Worm (Caenorhabditis elegans) whole organism, L3 larva: ENCODE data around the gene Y54F10BM.23.

Experiments
- R02D3.7 ChIP-seq: fragments of 150-350 bp; optimal IDR thresholded peaks from 2 replicates; lab custom pipeline; 2014; ENCODE audit warnings: missing biosample characterization, missing genetic modification characterization
- aly-2 ChIP-seq: fragments of 150-350 bp; optimal IDR thresholded peaks from 2 replicates; lab custom pipeline; 2014; ENCODE audit warnings: missing biosample characterization, missing genetic modification characterization
- ama-1 ChIP-seq: fragments of 150-350 bp; optimal IDR thresholded peaks from 2 replicates; lab custom pipeline; 2018
- ceh-16 ChIP-seq: sonication (generic microtip); optimal IDR thresholded peaks from 2 replicates; lab custom pipeline; 2017; ENCODE audit warnings: missing biosample characterization, missing genetic modification characterization
- ceh-28 ChIP-seq: fragments of 150-350 bp; optimal IDR thresholded peaks from 2 replicates; lab custom pipeline; 2014; ENCODE audit warnings: missing biosample characterization, missing genetic modification reagents, missing genetic modification characterization
- ceh-82 ChIP-seq: fragments of 150-350 bp; optimal IDR thresholded peaks from 2 replicates; lab custom pipeline; 2014; ENCODE audit warnings: missing biosample characterization, missing genetic modification characterization
- ceh-9 ChIP-seq: sonication (generic microtip); optimal IDR thresholded peaks from 2 replicates; lab custom pipeline; 2018; ENCODE audit warnings: missing biosample characterization, missing genetic modification characterization
- daf-12 ChIP-seq: fragments of 150-350 bp; optimal IDR thresholded peaks from 2 replicates; lab custom pipeline; 2014; ENCODE audit warnings: missing biosample characterization, missing genetic modification reagents, missing genetic modification characterization
- egl-5 ChIP-seq: fragments of 150-350 bp; optimal IDR thresholded peaks from 2 replicates; lab custom pipeline; 2017; ENCODE audit warnings: missing biosample characterization, missing genetic modification reagents, missing genetic modification characterization, inconsistent platforms
- elt-1 ChIP-seq: fragments of 150-350 bp; optimal IDR thresholded peaks from 2 replicates; lab custom pipeline; 2014; ENCODE audit warnings: missing biosample characterization, missing genetic modification characterization
- elt-2 ChIP-seq: sonication (generic microtip); optimal IDR thresholded peaks from 2 replicates; lab custom pipeline; 2016; ENCODE audit warnings: missing genetic modification reagents, mild to moderate bottlenecking, missing genetic modification characterization, missing compliant biosample characterization
- eor-1 ChIP-seq, 2 experiments: fragments of 150-350 bp; optimal IDR thresholded peaks; 2 replicates each; lab custom pipeline; 2014 to 2018; ENCODE audit warnings: missing biosample characterization in 2 of 2, missing genetic modification characterization in 2 of 2
- fkh-10 ChIP-seq: sonication (generic microtip); optimal IDR thresholded peaks from 2 replicates; lab custom pipeline; 2017; ENCODE audit warnings: missing biosample characterization, missing genetic modification reagents, missing genetic modification characterization
- fkh-2 ChIP-seq: fragments of 150-350 bp; optimal IDR thresholded peaks from 2 replicates; lab custom pipeline; 2014; ENCODE audit warnings: missing biosample characterization, missing genetic modification reagents, missing genetic modification characterization
- fos-1 ChIP-seq: fragments of 150-350 bp; optimal IDR thresholded peaks from 2 replicates; lab custom pipeline; 2014; ENCODE audit warnings: missing biosample characterization, missing genetic modification characterization
- hmg-11 ChIP-seq: sonication (generic microtip); optimal IDR thresholded peaks from 2 replicates; lab custom pipeline; 2016; ENCODE audit warnings: missing genetic modification characterization, missing compliant biosample characterization
- lin-15B ChIP-seq: fragments of 150-350 bp; optimal IDR thresholded peaks from 2 replicates; lab custom pipeline; 2014; ENCODE audit warnings: missing biosample characterization, missing genetic modification characterization
- lsy-12 ChIP-seq: sonication (generic microtip); optimal IDR thresholded peaks from 2 replicates; lab custom pipeline; 2016; ENCODE audit warnings: mild to moderate bottlenecking, missing genetic modification characterization, missing compliant biosample characterization
- mdl-1 ChIP-seq: fragments of 150-350 bp; optimal IDR thresholded peaks from 2 replicates; lab custom pipeline; 2014; ENCODE audit warnings: missing biosample characterization, missing genetic modification characterization
- nfya-1 ChIP-seq: sonication (generic microtip); optimal IDR thresholded peaks from 2 replicates; lab custom pipeline; 2017; ENCODE audit warnings: missing genetic modification characterization, mild to moderate bottlenecking, missing compliant biosample characterization, antibody characterized with exemption, moderate library complexity; ENCODE audit not compliant: insufficient read depth
- nhr-12 ChIP-seq: fragments of 150-350 bp; optimal IDR thresholded peaks from 2 replicates; lab custom pipeline; 2014; ENCODE audit warnings: missing biosample characterization, missing genetic modification characterization
- nhr-237 ChIP-seq: fragments of 150-350 bp; optimal IDR thresholded peaks from 2 replicates; lab custom pipeline; 2014; ENCODE audit warnings: missing biosample characterization, missing genetic modification characterization
- nhr-25 ChIP-seq: sonication (generic microtip); optimal IDR thresholded peaks from 2 replicates; lab custom pipeline; 2017; ENCODE audit warnings: missing biosample characterization, missing genetic modification characterization
- nhr-28 ChIP-seq: fragments of 150-350 bp; optimal IDR thresholded peaks from 2 replicates; lab custom pipeline; 2014; ENCODE audit warnings: missing biosample characterization, missing genetic modification characterization
- nhr-43 ChIP-seq: sonication (generic microtip); optimal IDR thresholded peaks from 2 replicates; lab custom pipeline; 2016; ENCODE audit warnings: mild to moderate bottlenecking, missing genetic modification characterization, missing compliant biosample characterization; ENCODE audit not compliant: poor library complexity, severe bottlenecking
- nhr-67 ChIP-seq: fragments of 150-350 bp; optimal IDR thresholded peaks from 2 replicates; lab custom pipeline; 2014; ENCODE audit warnings: missing biosample characterization, missing genetic modification characterization
- nhr-76 ChIP-seq: fragments of 150-350 bp; sonication (generic microtip); optimal IDR thresholded peaks from 5 replicates; lab custom pipeline; 2014; ENCODE audit warnings: missing biosample characterization, missing genetic modification characterization
- nhr-77 ChIP-seq: fragments of 150-350 bp; optimal IDR thresholded peaks from 2 replicates; lab custom pipeline; 2014; ENCODE audit warnings: missing biosample characterization, missing genetic modification characterization
- sea-2 ChIP-seq: fragments of 150-350 bp; sonication (generic microtip); optimal IDR thresholded peaks from 4 replicates; lab custom pipeline; 2014; ENCODE audit warnings: missing biosample characterization, missing genetic modification reagents, missing genetic modification characterization
- tbx-2 ChIP-seq: sonication (generic microtip); optimal IDR thresholded peaks from 2 replicates; lab custom pipeline; 2016; ENCODE audit warnings: mild to moderate bottlenecking, missing genetic modification characterization, missing compliant biosample characterization
- unc-62 ChIP-seq: fragments of 150-350 bp; sonication (generic microtip); optimal IDR thresholded peaks from 4 replicates; lab custom pipeline; 2014; ENCODE audit warnings: missing biosample characterization, missing genetic modification reagents, missing genetic modification characterization
- ztf-4 ChIP-seq: fragments of 150-350 bp; optimal IDR thresholded peaks from 2 replicates; lab custom pipeline; 2014; ENCODE audit warnings: missing biosample characterization, missing genetic modification characterization

Y54F10BM.23 gene

ce11 chrIII:2283341-2283847 is 4.0 kb upstream of the Y54F10BM.23 start:
- TF ChIP-seq nhr-12 (tag; lab: Kevin White, UChicago) (no peak), ceh-28 (tag; lab: Kevin White, UChicago) (peak; percentile 97), nhr-67 (no peak)

- TF ChIP-seq lin-15B (tag; lab: Kevin White, UChicago): no peak
- TF ChIP-seq ceh-28 (tag; lab: Kevin White, UChicago): peak; percentile 98
- TF ChIP-seq mdl-1 (tag; lab: Kevin White, UChicago): no peak
These were observed 2.9 kb upstream of the Y54F10BM.23 start, which contains the start of gene Y54F10BM.3 for ce11 chrIII:2281975-2282957. Gene Y54F10BM.3 (plus strand): TSS chrIII:2282025.

ce11 chrIII:2280569-2280968 is 1.2 kb upstream of the Y54F10BM.23 start, which contains the start of gene Y54F10BM.22:
Gene Y54F10BM.22 (plus strand): TSS chrIII:2280899.
- TF ChIP-seq nhr-25: no peak
- no peak for TF ChIP-seq egl-5 (tag; lab: Kevin White, UChicago)
- TF ChIP-seq ceh-82 (tag; lab: Kevin White, UChicago): no peak
- no peak for TF ChIP-seq nhr-76 (tag; lab: Kevin White, UChicago)
- TF ChIP-seq daf-12 (tag; lab: Kevin White, UChicago): no peak
- TF ChIP-seq fkh-2 (tag; lab: Kevin White, UChicago): no peak
- TF ChIP-seq ceh-16 (tag; lab: Kevin White, UChicago): no peak
- TF ChIP-seq lsy-12 (tag; lab: Kevin White, UChicago): no peak
- no peak for TF ChIP-seq aly-2 (tag; lab: Kevin White, UChicago)
- no peak for TF ChIP-seq R02D3.7
- TF ChIP-seq ama-1 (lab: Kevin White, UChicago): no peak
- no peak for TF ChIP-seq ztf-4 (tag; lab: Kevin White, UChicago)

ce11 chrIII:2276842-2277241 is 2.5 kb downstream of the Y54F10BM.23 start, which contains the start of gene Y54F10BM.21:
Gene Y54F10BM.21 (plus strand): TSS chrIII:2277142.
- TF ChIP-seq unc-62 (GFP tag; lab: Kevin White, UChicago) (no peak), hmg-11 (tag; lab: Kevin White, UChicago) (no peak), nhr-237 (tag; lab: Kevin White, UChicago) (no peak), eor-1 (tag; optimal IDR thresholded peaks at IDR 0.05; lab: Kevin White, UChicago) (no peak), nhr-77 (tag; lab: Kevin White, UChicago) (no peak), ztf-4 (tag; lab: Kevin White, UChicago) (no peak), fos-1 (tag; lab: Kevin White, UChicago) (no peak), ceh-28 (tag; lab: Kevin White, UChicago) (no peak)

- TF ChIP-seq tbx-2 (tag; lab: Kevin White, UChicago): no peak
- TF ChIP-seq nhr-28 (tag; lab: Kevin White, UChicago): no peak
- no peak for TF ChIP-seq lin-15B (tag; lab: Kevin White, UChicago)
- no peak for TF ChIP-seq hmg-11 (tag; lab: Kevin White, UChicago)
- TF ChIP-seq sea-2 (GFP tag; lab: Kevin White, UChicago): no peak
- TF ChIP-seq fkh-10: no peak
- TF ChIP-seq aly-2 (tag; lab: Kevin White, UChicago): no peak
- TF ChIP-seq nhr-43 (tag; lab: Kevin White, UChicago): no peak
- TF ChIP-seq nfya-1 (tag; lab: Kevin White, UChicago): no peak
- TF ChIP-seq ceh-9 (tag; lab: Kevin White, UChicago): no peak
- TF ChIP-seq nhr-67: no peak
- no peak for TF ChIP-seq eor-1 (tag; optimal IDR thresholded peaks at IDR 0.05; lab: Kevin White, UChicago)
- TF ChIP-seq elt-2 (tag; lab: Kevin White, UChicago): no peak
- TF ChIP-seq elt-1 (tag; lab: Kevin White, UChicago): no peak
- no peak for TF ChIP-seq daf-12 (tag; lab: Kevin White, UChicago)
These were observed 6.6 kb downstream of the Y54F10BM.23 start, which contains the start of gene fbxa-39 for ce11 chrIII:2272732-2273131. Gene fbxa-39 (plus strand): TSS chrIII:2273032.
